Fruit fly (Drosophila melanogaster) whole organism, embryonic: Measurements from ENCODE around the gene CG15209.

Experiments used
- BEAF-32 ChIP-seq: fragments of 200-800 bp; sonication (Bioruptor generic); optimal IDR thresholded peaks from 3 replicates; lab custom pipeline; 2017; ENCODE audit warnings: missing biosample characterization, missing genetic modification characterization, mild to moderate bottlenecking, moderate library complexity, missing genetic modification reagents
- CG11560 ChIP-seq: fragments of 200-800 bp; sonication (Bioruptor generic); IDR thresholded peaks from 3 replicates; pipeline ENCODE4 v1.3.6; 2022; ENCODE audit warnings: missing biosample characterization, missing genetic modification characterization
- CG12219 ChIP-seq: fragments of 200-800 bp; sonication (Bioruptor generic); optimal IDR thresholded peaks from 3 replicates; lab custom pipeline; 2018; ENCODE audit warnings: missing biosample characterization, mild to moderate bottlenecking, missing genetic modification characterization
- CG13894 ChIP-seq: fragments of 200-800 bp; sonication (Bioruptor generic); optimal IDR thresholded peaks from 3 replicates; lab custom pipeline; 2018; ENCODE audit warnings: missing biosample characterization, mild to moderate bottlenecking, missing genetic modification characterization, moderate library complexity
- CG14014 ChIP-seq: fragments of 200-800 bp; sonication (Bioruptor generic); IDR thresholded peaks from 2 replicates; pipeline ENCODE4 v1.3.6; 2022; ENCODE audit warnings: missing biosample characterization, missing genetic modification characterization
- CG1529 ChIP-seq: fragments of 200-800 bp; sonication (Bioruptor generic); optimal IDR thresholded peaks from 3 replicates; lab custom pipeline; 2018; ENCODE audit warnings: missing biosample characterization, missing genetic modification characterization
- CG1603 ChIP-seq: fragments of 200-800 bp; sonication (Bioruptor generic); optimal IDR thresholded peaks from 2 replicates; lab custom pipeline; 2019; ENCODE audit warnings: missing biosample characterization, mild to moderate bottlenecking, missing genetic modification characterization, moderate library complexity
- CG16813 ChIP-seq: fragments of 200-800 bp; sonication (Bioruptor generic); IDR thresholded peaks from 3 replicates; pipeline ENCODE4 v1.3.6; 2022; ENCODE audit warnings: missing biosample characterization, missing genetic modification characterization; ENCODE audit not compliant: partially characterized antibody
- CG1792 ChIP-seq: fragments of 200-800 bp; sonication (Bioruptor generic); optimal IDR thresholded peaks from 2 replicates; lab custom pipeline; 2016; ENCODE audit warnings: missing biosample characterization, missing genetic modification characterization
- CG2129 ChIP-seq: fragments of 200-800 bp; sonication (Bioruptor generic); IDR thresholded peaks from 2 replicates; pipeline ENCODE4 v1.3.6; 2022; ENCODE audit warnings: missing biosample characterization, missing genetic modification characterization; ENCODE audit not compliant: partially characterized antibody
- CG2712 ChIP-seq: fragments of 200-800 bp; optimal IDR thresholded peaks from 3 replicates; lab custom pipeline; 2019; ENCODE audit warnings: missing biosample characterization, mild to moderate bottlenecking, missing genetic modification characterization, moderate library complexity
- CG3163 ChIP-seq: fragments of 200-800 bp; sonication (Bioruptor generic); optimal IDR thresholded peaks from 3 replicates; lab custom pipeline; 2016; ENCODE audit warnings: missing biosample characterization, missing genetic modification characterization
- CG32772 ChIP-seq: fragments of 200-800 bp; sonication (Bioruptor generic); IDR thresholded peaks from 2 replicates; pipeline ENCODE4 v1.3.6; 2022; ENCODE audit warnings: missing biosample characterization, missing genetic modification characterization
- CG34224 ChIP-seq: fragments of 200-800 bp; sonication (Bioruptor generic); IDR thresholded peaks from 3 replicates; pipeline ENCODE4 v1.3.6; 2022; ENCODE audit warnings: missing biosample characterization, missing genetic modification characterization; ENCODE audit not compliant: partially characterized antibody
- CG4282 ChIP-seq: fragments of 200-800 bp; sonication (Bioruptor generic); optimal IDR thresholded peaks from 2 replicates; lab custom pipeline; 2016; ENCODE audit warnings: missing biosample characterization, missing genetic modification characterization
- CG4360 ChIP-seq: fragments of 200-800 bp; sonication (Bioruptor generic); IDR thresholded peaks from 2 replicates; pipeline ENCODE4 v1.3.6; 2022; ENCODE audit warnings: missing biosample characterization, missing genetic modification characterization
- CG4617 ChIP-seq: fragments of 200-800 bp; sonication (Bioruptor generic); optimal IDR thresholded peaks from 3 replicates; lab custom pipeline; 2016; ENCODE audit warnings: missing biosample characterization, missing genetic modification characterization, borderline replicate concordance
- CG4820 ChIP-seq: fragments of 200-800 bp; sonication (Bioruptor generic); optimal IDR thresholded peaks from 3 replicates; lab custom pipeline; 2016; ENCODE audit warnings: missing biosample characterization, missing genetic modification characterization
- CG6654 ChIP-seq: fragments of 200-800 bp; sonication (Bioruptor generic); optimal IDR thresholded peaks from 2 replicates; lab custom pipeline; 2017; ENCODE audit warnings: missing biosample characterization, mild to moderate bottlenecking, missing genetic modification characterization
- CG7745 ChIP-seq: fragments of 200-800 bp; sonication (Bioruptor generic); optimal IDR thresholded peaks from 2 replicates; lab custom pipeline; 2018; ENCODE audit warnings: missing biosample characterization, mild to moderate bottlenecking, missing genetic modification characterization, moderate library complexity
- Doc2 ChIP-seq: fragments of 200-800 bp; sonication (Bioruptor generic); IDR thresholded peaks from 2 replicates; pipeline ENCODE4 v1.3.6; 2022; ENCODE audit warnings: missing biosample characterization, missing genetic modification characterization
- Dref ChIP-seq: fragments of 200-800 bp; sonication (Bioruptor generic); IDR thresholded peaks from 2 replicates; pipeline ENCODE4 v1.3.6; 2022; ENCODE audit warnings: missing biosample characterization, missing genetic modification characterization
- Hand ChIP-seq: fragments of 200-800 bp; sonication (Bioruptor generic); optimal IDR thresholded peaks from 2 replicates; lab custom pipeline; 2017; ENCODE audit warnings: mild to moderate bottlenecking, missing biosample characterization, missing genetic modification reagents, missing genetic modification characterization
- Kr ChIP-seq: fragments of 200-800 bp; sonication (Bioruptor generic); optimal IDR thresholded peaks from 2 replicates; lab custom pipeline; 2017; ENCODE audit warnings: missing biosample characterization, mild to moderate bottlenecking, missing genetic modification characterization
- Lpt ChIP-seq: fragments of >200 bp; optimal IDR thresholded peaks from 2 replicates; lab custom pipeline; 2018; ENCODE audit warnings: missing biosample characterization, missing genetic modification characterization
- Neu2 ChIP-seq: fragments of 200-800 bp; sonication (Bioruptor generic); optimal IDR thresholded peaks from 3 replicates; lab custom pipeline; 2016; ENCODE audit warnings: missing biosample characterization, missing genetic modification characterization, borderline replicate concordance
- Optix ChIP-seq: fragments of 200-800 bp; sonication (Bioruptor generic); IDR thresholded peaks from 3 replicates; pipeline ENCODE4 v1.3.6; 2022; ENCODE audit warnings: missing biosample characterization, missing genetic modification characterization
- Scr ChIP-seq: fragments of 200-800 bp; sonication (Bioruptor generic); IDR thresholded peaks from 2 replicates; pipeline ENCODE4 v1.3.6; 2022; ENCODE audit warnings: missing biosample characterization, missing genetic modification characterization; ENCODE audit not compliant: partially characterized antibody
- Ssrp ChIP-seq: fragments of 200-800 bp; sonication (Bioruptor generic); optimal IDR thresholded peaks from 2 replicates; lab custom pipeline; 2018; ENCODE audit warnings: missing biosample characterization, mild to moderate bottlenecking, missing genetic modification characterization, moderate library complexity
- Trl ChIP-seq, 3 experiments: fragments of >200 bp in 2 of 3; fragments of 200-800 bp in 1 of 3; sonication (Bioruptor generic) in 1 of 3; optimal IDR thresholded peaks; 2 replicates in 1 of 3; 3 replicates in 2 of 3; lab custom pipeline; 2016 to 2017; ENCODE audit warnings: missing biosample characterization in 1 of 3, missing genetic modification characterization in 1 of 3
- Usf ChIP-seq: fragments of 200-800 bp; sonication (Bioruptor generic); optimal IDR thresholded peaks from 2 replicates; lab custom pipeline; 2017; ENCODE audit warnings: missing genotype, missing biosample characterization, missing genetic modification characterization
- abd-A ChIP-seq: fragments of 200-800 bp; sonication (Bioruptor generic); optimal IDR thresholded peaks from 3 replicates; lab custom pipeline; 2019; ENCODE audit warnings: missing biosample characterization, mild to moderate bottlenecking, missing genetic modification characterization, moderate library complexity
- amos ChIP-seq: fragments of 200-800 bp; sonication (Bioruptor generic); IDR thresholded peaks from 2 replicates; pipeline ENCODE4 v1.3.6; 2022; ENCODE audit warnings: missing biosample characterization, missing genetic modification characterization; ENCODE audit not compliant: partially characterized antibody
- aop ChIP-seq: fragments of 200-800 bp; sonication (Bioruptor generic); IDR thresholded peaks from 2 replicates; pipeline ENCODE4 v1.3.6; 2022; ENCODE audit warnings: missing biosample characterization, missing genetic modification characterization
- ase ChIP-seq: fragments of 200-800 bp; sonication (Bioruptor generic); IDR thresholded peaks from 3 replicates; pipeline ENCODE4 v1.3.6; 2022; ENCODE audit warnings: missing biosample characterization, missing genetic modification characterization
- bab2 ChIP-seq: fragments of 200-800 bp; sonication (Bioruptor generic); optimal IDR thresholded peaks from 2 replicates; lab custom pipeline; 2016; ENCODE audit warnings: missing biosample characterization, missing genetic modification characterization
- crol ChIP-seq: fragments of 200-800 bp; sonication (Bioruptor generic); IDR thresholded peaks from 2 replicates; pipeline ENCODE4 v1.3.6; 2022; ENCODE audit warnings: missing biosample characterization, missing genetic modification characterization
- da ChIP-seq: fragments of 200-800 bp; sonication (Bioruptor generic); optimal IDR thresholded peaks from 2 replicates; lab custom pipeline; 2016; ENCODE audit warnings: missing biosample characterization, missing genetic modification characterization
- danr ChIP-seq: fragments of 200-800 bp; sonication (Bioruptor generic); IDR thresholded peaks from 2 replicates; pipeline ENCODE4 v1.3.6; 2022; ENCODE audit warnings: missing biosample characterization, missing genetic modification characterization
- fd96Cb ChIP-seq: fragments of 200-800 bp; sonication (Bioruptor generic); optimal IDR thresholded peaks from 2 replicates; lab custom pipeline; 2018; ENCODE audit warnings: missing biosample characterization, mild to moderate bottlenecking, missing genetic modification characterization, moderate library complexity
- kay ChIP-seq: fragments of 200-800 bp; sonication (Bioruptor generic); optimal IDR thresholded peaks from 2 replicates; lab custom pipeline; 2016; ENCODE audit warnings: missing biosample characterization, missing genetic modification characterization
- lab ChIP-seq: fragments of 200-800 bp; sonication (Bioruptor generic); optimal IDR thresholded peaks from 3 replicates; lab custom pipeline; 2017; ENCODE audit warnings: missing biosample characterization, missing genetic modification characterization, mild to moderate bottlenecking, moderate library complexity, missing genetic modification reagents
- lilli ChIP-seq: fragments of 200-800 bp; sonication (Bioruptor generic); optimal IDR thresholded peaks from 3 replicates; lab custom pipeline; 2016; ENCODE audit warnings: missing biosample characterization, missing genetic modification characterization
- mam ChIP-seq: fragments of 200-800 bp; sonication (Bioruptor generic); optimal IDR thresholded peaks from 3 replicates; lab custom pipeline; 2016; ENCODE audit warnings: missing biosample characterization, missing genetic modification characterization
- org-1 ChIP-seq: fragments of 200-800 bp; sonication (Bioruptor generic); optimal IDR thresholded peaks from 2 replicates; lab custom pipeline; 2017; ENCODE audit warnings: missing biosample characterization, missing genetic modification characterization
- sc ChIP-seq, 3 experiments: fragments of >200 bp in 2 of 3; fragments of 200-800 bp in 1 of 3; sonication (Bioruptor generic) in 1 of 3; optimal IDR thresholded peaks; 2 replicates in 2 of 3; 3 replicates in 1 of 3; lab custom pipeline; 2017; ENCODE audit warnings: mild to moderate bottlenecking in 1 of 3, missing biosample characterization in 1 of 3, missing genetic modification characterization in 1 of 3, missing genetic modification reagents in 1 of 3
- sisA ChIP-seq: fragments of 200-800 bp; sonication (Bioruptor generic); IDR thresholded peaks from 2 replicates; pipeline ENCODE4 v1.3.6; 2022; ENCODE audit warnings: missing biosample characterization, missing genetic modification characterization
- tx ChIP-seq: fragments of 200-800 bp; sonication (Bioruptor generic); optimal IDR thresholded peaks from 2 replicates; lab custom pipeline; 2016; ENCODE audit warnings: missing biosample characterization, missing genetic modification characterization

CG15209 gene

DNA sequence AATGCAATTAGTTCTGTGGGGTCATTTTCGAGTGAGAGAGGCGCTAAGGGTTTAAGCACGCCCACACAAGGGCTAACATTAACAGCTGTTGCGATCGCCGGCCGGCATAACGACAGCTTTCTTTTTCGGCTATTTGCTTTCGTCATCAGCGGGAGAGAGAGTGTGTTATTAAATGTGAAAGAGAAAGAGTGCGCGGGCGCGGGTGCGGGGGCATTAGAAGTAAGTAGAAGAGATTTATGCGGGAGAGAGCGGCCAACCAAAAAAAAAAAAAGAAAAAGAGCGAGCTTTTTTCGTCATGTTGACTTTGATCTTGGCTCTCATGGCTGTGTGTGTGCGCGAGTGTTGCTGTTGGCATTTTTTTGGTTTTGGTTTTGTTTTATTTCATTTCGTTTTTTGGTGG lies 27.9 kb upstream of the CG15209 start (continued):
- no peak for TF ChIP-seq CG1603
- TF ChIP-seq CG6654, result no peak
- no peak for TF ChIP-seq CG4617 (GFP tag; lab: Kevin White, UChicago)
- TF ChIP-seq CG11560, result no peak
- TF ChIP-seq CG1792 (GFP tag; lab: Kevin White, UChicago), result no peak
- no peak for TF ChIP-seq ase (GFP tag; lab: Robert Waterston, UW)
- TF ChIP-seq tx (GFP tag; lab: Kevin White, UChicago), result no peak
- no peak for TF ChIP-seq CG2712 (tag; lab: Kevin White, UChicago)
- TF ChIP-seq CG4282 (GFP tag; lab: Kevin White, UChicago), result no peak
- TF ChIP-seq Optix (GFP tag; lab: Robert Waterston, UW), result no peak
- TF ChIP-seq CG34224 (GFP tag; lab: Robert Waterston, UW), result peak; percentile 14; the same call in 1 of the 3 replicates
- TF ChIP-seq CG3163, result peak; percentile 87
- peak; percentile 12 for TF ChIP-seq lab (GFP tag; lab: Kevin White, UChicago)
- TF ChIP-seq CG12219 (GFP tag; lab: Kevin White, UChicago), result no peak
- no peak for TF ChIP-seq mam (GFP tag; lab: Kevin White, UChicago)
- TF ChIP-seq Kr (GFP tag; lab: Kevin White, UChicago), result no peak
- no peak for TF ChIP-seq BEAF-32
- TF ChIP-seq Neu2 (GFP tag; lab: Kevin White, UChicago), result no peak

DNA sequence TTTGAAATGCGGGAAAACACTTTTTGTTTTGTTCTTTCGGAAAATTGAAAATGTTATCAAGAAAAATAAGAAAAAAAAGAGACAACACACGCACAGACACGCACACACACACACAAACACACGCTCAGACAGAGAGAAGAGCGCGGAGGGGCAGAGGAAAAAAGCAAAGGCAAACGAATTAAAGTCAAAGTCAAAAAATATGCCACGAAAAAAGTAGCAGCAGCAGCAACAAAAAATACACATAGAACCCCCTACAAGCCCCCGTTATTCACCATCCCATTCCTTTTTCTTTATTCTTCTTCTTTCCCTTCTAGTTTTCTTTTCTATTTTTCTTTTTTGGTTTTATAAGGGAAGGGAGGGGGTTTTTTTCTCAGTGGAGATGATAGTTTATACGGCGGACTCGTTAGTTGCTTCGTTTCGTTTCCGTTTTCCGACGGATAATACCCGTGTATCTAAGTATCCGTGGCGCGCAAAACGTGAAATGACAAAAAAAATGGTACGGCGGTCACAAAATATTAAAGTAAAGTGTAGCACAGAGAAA lies 27.1 kb upstream of the CG15209 start:
- TF ChIP-seq Hand (GFP tag; lab: Kevin White, UChicago) (no peak), CG7745 (tag; lab: Kevin White, UChicago) (no peak), fd96Cb (tag; lab: Kevin White, UChicago) (no peak), CG13894 (tag; lab: Kevin White, UChicago) (no peak), CG16813 (GFP tag; lab: Robert Waterston, UW) (no peak), crol (GFP tag; lab: Robert Waterston, UW) (peak; percentile 95), CG14014 (GFP tag; lab: Robert Waterston, UW) (peak; percentile 15; the same call in 1 of the 2 replicates), lilli (GFP tag; lab: Kevin White, UChicago) (no peak), kay (GFP tag; lab: Kevin White, UChicago) (no peak), aop (no peak), CG32772 (GFP tag; lab: Robert Waterston, UW) (peak; percentile 51; the same call in 1 of the 2 replicates), danr (GFP tag; lab: Robert Waterston, UW) (no peak), bab2 (GFP tag; lab: Kevin White, UChicago) (no peak), sisA (GFP tag; lab: Robert Waterston, UW) (0 out of 2 replicates have a peak, but pooled peaks have one; percentile 10), Ssrp (tag; lab: Kevin White, UChicago) (no peak), CG2129 (GFP tag; lab: Robert Waterston, UW) (no peak), CG1529 (GFP tag; lab: Kevin White, UChicago) (peak; percentile 23), org-1 (GFP tag; lab: Kevin White, UChicago) (no peak), CG4360 (GFP tag; lab: Robert Waterston, UW) (peak; percentile 14; the same call in 1 of the 2 replicates), sc (optimal IDR thresholded peaks at IDR 0.05; lab: Kevin White, UChicago) (no peak), sc (GFP tag; optimal IDR thresholded peaks at IDR 0.05; lab: Kevin White, UChicago) (no peak), CG4820 (peak; percentile 12), lab (GFP tag; lab: Kevin White, UChicago) (peak; percentile 2), amos (0 out of 2 replicates have a peak, but pooled peaks have one; percentile 25), Usf (no peak), Doc2 (GFP tag; lab: Robert Waterston, UW) (no peak), Trl (optimal IDR thresholded peaks at IDR 0.05; lab: Kevin White, UChicago) (no peak), Trl (GFP tag; optimal IDR thresholded peaks at IDR 0.05; lab: Kevin White, UChicago) (no peak), Dref (GFP tag; lab: Robert Waterston, UW) (no peak), Lpt (GFP tag; lab: Kevin White, UChicago) (no peak), Scr (no peak), abd-A (tag; lab: Kevin White, UChicago) (no peak), da (no peak), CG6654 (no peak)
